Worm (Caenorhabditis elegans) whole organism, L1 larva: ENCODE results near the gene T11F9.7.

Experiments
- C04F5.9 ChIP-seq: sonication (generic microtip); optimal IDR thresholded peaks from 2 replicates; lab custom pipeline; 2016; ENCODE audit warnings: missing genetic modification characterization, missing compliant biosample characterization
- C16A3.4 ChIP-seq: fragments of 150-350 bp; optimal IDR thresholded peaks from 2 replicates; lab custom pipeline; 2014; ENCODE audit warnings: missing biosample characterization, missing genetic modification characterization
- F16B12.6 ChIP-seq: fragments of 150-350 bp; optimal IDR thresholded peaks from 2 replicates; lab custom pipeline; 2014; ENCODE audit warnings: missing biosample characterization, missing genetic modification characterization
- blmp-1 ChIP-seq: fragments of 150-350 bp; optimal IDR thresholded peaks from 2 replicates; lab custom pipeline; 2014; ENCODE audit warnings: missing biosample characterization, missing genetic modification characterization
- ceh-63 ChIP-seq: fragments of 200-800 bp; sonication (Bioruptor generic); optimal IDR thresholded peaks from 2 replicates; lab custom pipeline; 2018; ENCODE audit warnings: mild to moderate bottlenecking, missing genetic modification characterization, missing compliant biosample characterization
- ceh-82 ChIP-seq, 3 experiments: fragments of 150-350 bp in 1 of 3; sonication (generic microtip) in 2 of 3; optimal IDR thresholded peaks; 2 replicates each; lab custom pipeline; 2014 to 2017; ENCODE audit warnings: missing biosample characterization in 3 of 3, missing genetic modification characterization in 3 of 3
- ceh-88 ChIP-seq: fragments of 200-800 bp; sonication (Bioruptor generic); IDR thresholded peaks from 2 replicates; pipeline ENCODE4 v1.3.6; 2022; ENCODE audit warnings: missing genetic modification characterization, missing compliant biosample characterization
- dpl-1 ChIP-seq, 3 experiments: fragments of 150-350 bp in 2 of 3; sonication (generic microtip) in 1 of 3; optimal IDR thresholded peaks; 2 replicates each; lab custom pipeline; 2014 to 2017; ENCODE audit warnings: missing biosample characterization in 3 of 3, missing genetic modification characterization in 3 of 3, missing genetic modification reagents in 3 of 3
- dsc-1 ChIP-seq: sonication (generic microtip); optimal IDR thresholded peaks from 2 replicates; lab custom pipeline; 2016; ENCODE audit warnings: mild to moderate bottlenecking, missing genetic modification characterization, missing compliant biosample characterization
- egl-27 ChIP-seq, 2 experiments: fragments of 150-350 bp in 1 of 2; sonication (generic microtip); optimal IDR thresholded peaks; 3 replicates each; lab custom pipeline; 2017 to 2018; ENCODE audit warnings: missing biosample characterization in 2 of 2, missing genetic modification characterization in 2 of 2, missing genetic modification reagents in 2 of 2
- fkh-4 ChIP-seq: sonication (generic microtip); optimal IDR thresholded peaks from 2 replicates; lab custom pipeline; 2016; ENCODE audit warnings: missing compliant biosample characterization, missing genetic modification characterization, borderline replicate concordance
- fos-1 ChIP-seq: fragments of 150-350 bp; optimal IDR thresholded peaks from 2 replicates; lab custom pipeline; 2014; ENCODE audit warnings: missing biosample characterization, missing genetic modification characterization
- hlh-17 ChIP-seq: fragments of 200-800 bp; sonication (Bioruptor generic); optimal IDR thresholded peaks from 2 replicates; lab custom pipeline; 2018; ENCODE audit warnings: missing genetic modification characterization, mild to moderate bottlenecking, missing compliant biosample characterization, moderate library complexity, borderline replicate concordance
- hpl-2 ChIP-seq: fragments of 150-350 bp; optimal IDR thresholded peaks from 2 replicates; lab custom pipeline; 2014; ENCODE audit warnings: missing biosample characterization, missing genetic modification reagents, missing genetic modification characterization
- lin-15B ChIP-seq: fragments of 150-350 bp; sonication (generic microtip); optimal IDR thresholded peaks from 3 replicates; lab custom pipeline; 2014; ENCODE audit warnings: missing biosample characterization, missing genetic modification characterization
- lir-3 ChIP-seq: sonication (generic microtip); optimal IDR thresholded peaks from 2 replicates; lab custom pipeline; 2016; ENCODE audit warnings: mild to moderate bottlenecking, missing genetic modification characterization, moderate library complexity, missing compliant biosample characterization; ENCODE audit not compliant: poor library complexity
- mdl-1 ChIP-seq, 2 experiments: fragments of 150-350 bp; optimal IDR thresholded peaks; 2 replicates each; lab custom pipeline; 2014 to 2017; ENCODE audit warnings: missing biosample characterization in 2 of 2, missing genetic modification characterization in 2 of 2, inconsistent platforms in 1 of 2
- mep-1 ChIP-seq: fragments of 150-350 bp; optimal IDR thresholded peaks from 2 replicates; lab custom pipeline; 2014; ENCODE audit warnings: missing biosample characterization, missing genetic modification characterization
- nhr-12 ChIP-seq: sonication (generic microtip); optimal IDR thresholded peaks from 2 replicates; lab custom pipeline; 2017; ENCODE audit warnings: missing biosample characterization, missing genetic modification characterization
- nhr-19 ChIP-seq: fragments of 200-800 bp; sonication (Bioruptor generic); conservative IDR thresholded peaks from 2 replicates; pipeline ENCODE4 v1.3.6; 2022; ENCODE audit warnings: missing genetic modification characterization, missing compliant biosample characterization
- nhr-20 ChIP-seq: sonication (generic microtip); optimal IDR thresholded peaks from 2 replicates; lab custom pipeline; 2016; ENCODE audit warnings: mild to moderate bottlenecking, missing genetic modification characterization, missing compliant biosample characterization
- nhr-237 ChIP-seq: fragments of 150-350 bp; optimal IDR thresholded peaks from 2 replicates; lab custom pipeline; 2014; ENCODE audit warnings: missing biosample characterization, missing genetic modification characterization
- nhr-76 ChIP-seq: sonication (generic microtip); optimal IDR thresholded peaks from 2 replicates; lab custom pipeline; 2017; ENCODE audit warnings: missing biosample characterization, missing genetic modification characterization
- nhr-77 ChIP-seq: fragments of 150-350 bp; optimal IDR thresholded peaks from 2 replicates; lab custom pipeline; 2014; ENCODE audit warnings: missing biosample characterization, missing genetic modification characterization
- rnt-1 ChIP-seq: sonication (generic microtip); optimal IDR thresholded peaks from 2 replicates; lab custom pipeline; 2016; ENCODE audit warnings: mild to moderate bottlenecking, missing genetic modification characterization, moderate library complexity, missing compliant biosample characterization
- snpc-4 ChIP-seq: fragments of 150-350 bp; optimal IDR thresholded peaks from 2 replicates; lab custom pipeline; 2014; ENCODE audit warnings: missing biosample characterization, missing genetic modification characterization
- sox-4 ChIP-seq: sonication (generic microtip); optimal IDR thresholded peaks from 2 replicates; lab custom pipeline; 2016; ENCODE audit warnings: missing genetic modification characterization, missing compliant biosample characterization
- sptf-1 ChIP-seq: fragments of 150-350 bp; optimal IDR thresholded peaks from 2 replicates; lab custom pipeline; 2014; ENCODE audit warnings: missing biosample characterization, missing genetic modification characterization
- sup-37 ChIP-seq: fragments of 200-800 bp; sonication (Bioruptor generic); optimal IDR thresholded peaks from 2 replicates; lab custom pipeline; 2018; ENCODE audit warnings: mild to moderate bottlenecking, missing genetic modification characterization, missing compliant biosample characterization
- swsn-7 ChIP-seq: sonication (generic microtip); optimal IDR thresholded peaks from 2 replicates; lab custom pipeline; 2016; ENCODE audit warnings: missing genetic modification characterization, missing compliant biosample characterization
- tlp-1 ChIP-seq: fragments of 150-350 bp; optimal IDR thresholded peaks from 2 replicates; lab custom pipeline; 2014; ENCODE audit warnings: missing biosample characterization, missing genetic modification characterization
- unc-62 ChIP-seq: fragments of 150-350 bp; optimal IDR thresholded peaks from 2 replicates; lab custom pipeline; 2014; ENCODE audit warnings: missing biosample characterization, missing genetic modification reagents, missing genetic modification characterization
- unc-86 ChIP-seq: sonication (generic microtip); optimal IDR thresholded peaks from 2 replicates; lab custom pipeline; 2016; ENCODE audit warnings: missing genetic modification characterization, missing compliant biosample characterization
- unc-98 ChIP-seq: fragments of 200-800 bp; sonication (Bioruptor generic); IDR thresholded peaks from 2 replicates; pipeline ENCODE4 v1.3.6; 2022; ENCODE audit warnings: missing genetic modification characterization, missing compliant biosample characterization
- zip-4 ChIP-seq: fragments of 200-800 bp; sonication (Bioruptor generic); optimal IDR thresholded peaks from 2 replicates; lab custom pipeline; 2018; ENCODE audit warnings: mild to moderate bottlenecking, missing genetic modification characterization, moderate library complexity, missing compliant biosample characterization

Gene T11F9.7

DNA sequence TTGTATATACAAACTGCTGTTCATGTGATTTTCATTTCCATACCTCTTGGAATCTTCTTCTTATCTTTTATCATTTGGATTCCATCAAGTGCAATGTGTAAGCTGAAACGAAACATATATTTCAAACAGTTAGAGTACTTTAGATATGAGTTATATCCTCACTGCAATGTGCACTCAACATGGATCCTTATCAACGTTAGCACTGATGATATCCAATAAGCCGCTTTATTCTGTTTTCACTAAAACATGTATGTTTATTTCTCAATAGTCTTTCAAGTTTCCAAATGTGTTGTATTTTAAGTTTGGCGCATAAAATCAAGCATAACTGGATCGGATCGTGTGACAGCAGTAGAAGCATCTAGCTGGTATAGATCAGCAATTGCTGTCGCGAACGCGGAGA is 10.9 kb downstream of the T11F9.7 start, which contains the start of gene T11F9.10:
Gene T11F9.10 (plus strand): TSS at position 301 of the 400 bp plus-strand sequence.
- TF ChIP-seq ceh-88 (GFP tag; lab: Robert Waterston, UW) (no peak), nhr-77 (tag; lab: Kevin White, UChicago) (no peak), nhr-76 (tag; lab: Kevin White, UChicago) (no peak), lin-15B (tag; lab: Kevin White, UChicago) (no peak)

DNA sequence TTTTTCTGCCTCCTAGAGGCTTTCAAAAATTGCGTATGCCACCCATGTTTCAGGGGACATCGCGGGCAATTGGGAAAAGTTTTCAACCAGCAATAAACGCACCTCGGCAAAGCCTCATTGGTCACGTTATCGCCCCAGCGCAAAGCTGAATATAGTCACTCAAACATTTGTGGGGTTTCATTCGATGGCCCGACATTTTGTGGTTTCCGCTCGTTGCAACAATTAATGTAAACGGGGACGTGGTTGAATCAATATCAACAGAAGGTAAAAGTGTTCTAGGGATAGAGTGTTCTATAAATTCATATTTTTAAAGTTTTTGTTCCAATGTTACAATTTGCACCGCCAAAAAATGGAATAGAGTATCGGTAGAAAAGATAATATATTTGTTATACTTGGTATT is 12.6 kb downstream of the T11F9.7 start:
- TF ChIP-seq ceh-82 (tag; optimal IDR thresholded peaks at IDR 0.05; lab: Kevin White, UChicago) (no peak), unc-86 (no peak), C04F5.9 (tag; lab: Kevin White, UChicago) (no peak)

DNA sequence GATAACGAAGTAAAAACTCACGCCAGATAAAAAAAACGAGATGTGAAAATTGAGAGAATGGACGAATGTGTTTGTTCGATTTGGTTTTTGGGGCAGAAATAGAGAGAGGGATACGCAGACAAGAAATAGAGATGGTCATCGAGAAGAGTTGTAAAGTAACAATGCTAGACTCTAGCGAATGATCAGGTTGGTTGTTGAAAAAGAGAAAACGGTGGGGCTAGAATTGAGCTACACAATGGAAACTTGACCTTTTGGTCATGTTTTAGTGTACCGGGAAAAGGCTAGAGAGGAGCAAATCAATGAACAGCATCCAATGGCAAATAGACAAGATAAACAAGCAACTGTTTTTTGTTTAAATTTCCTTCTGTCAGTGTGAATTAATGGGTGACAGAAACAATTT is 14.6 kb downstream of the T11F9.7 start, which contains the start of gene dhs-19:
Gene dhs-19 (minus strand): TSS at position 101 of the 400 bp plus-strand sequence.
- TF ChIP-seq nhr-20 (tag; lab: Kevin White, UChicago) = peak; percentile 21
- peak; percentile 20 for TF ChIP-seq rnt-1
- TF ChIP-seq dsc-1 = no peak
- peak; percentile 18 for TF ChIP-seq blmp-1 (tag; lab: Kevin White, UChicago)

DNA sequence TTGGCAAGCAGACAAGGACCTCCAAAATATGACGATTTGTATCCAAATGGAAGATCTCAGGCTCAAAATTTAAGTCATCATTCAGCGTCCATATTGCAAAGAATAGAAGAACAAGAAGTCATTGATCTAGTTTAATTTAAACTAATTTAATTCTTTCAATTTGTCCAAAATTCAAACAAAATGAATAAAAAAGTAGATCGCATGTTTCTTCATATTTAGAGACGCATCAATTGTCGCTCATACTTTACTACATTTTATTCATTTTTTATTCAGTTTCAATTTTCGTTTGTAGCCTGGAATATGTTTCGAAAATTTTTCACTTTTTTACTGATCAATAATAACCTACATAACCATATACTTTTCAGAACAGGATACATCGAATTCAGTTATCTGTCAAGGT is 16.7 kb downstream of the T11F9.7 start, which contains the start of gene T11F9.21:
Gene T11F9.21 (plus strand): TSS at position 301 of the 400 bp plus-strand sequence.
- TF ChIP-seq ceh-63 (GFP tag; lab: Kevin White, UChicago) (no peak), nhr-19 (GFP tag; lab: Robert Waterston, UW) (no peak), hpl-2 (GFP tag; lab: Kevin White, UChicago) (no peak), sox-4 (tag; lab: Kevin White, UChicago) (no peak), fos-1 (no peak), sup-37 (no peak), dpl-1 (GFP tag; optimal IDR thresholded peaks at IDR 0.05; lab: Kevin White, UChicago) (no peak), unc-62 (no peak), unc-98 (GFP tag; lab: Robert Waterston, UW) (no peak), fkh-4 (tag; lab: Kevin White, UChicago) (no peak), C16A3.4 (tag; lab: Kevin White, UChicago) (no peak), F16B12.6 (tag; lab: Kevin White, UChicago) (no peak), zip-4 (no peak), lir-3 (tag; lab: Kevin White, UChicago) (no peak), sptf-1 (tag; lab: Kevin White, UChicago) (no peak), lin-15B (tag; lab: Kevin White, UChicago) (no peak)

DNA sequence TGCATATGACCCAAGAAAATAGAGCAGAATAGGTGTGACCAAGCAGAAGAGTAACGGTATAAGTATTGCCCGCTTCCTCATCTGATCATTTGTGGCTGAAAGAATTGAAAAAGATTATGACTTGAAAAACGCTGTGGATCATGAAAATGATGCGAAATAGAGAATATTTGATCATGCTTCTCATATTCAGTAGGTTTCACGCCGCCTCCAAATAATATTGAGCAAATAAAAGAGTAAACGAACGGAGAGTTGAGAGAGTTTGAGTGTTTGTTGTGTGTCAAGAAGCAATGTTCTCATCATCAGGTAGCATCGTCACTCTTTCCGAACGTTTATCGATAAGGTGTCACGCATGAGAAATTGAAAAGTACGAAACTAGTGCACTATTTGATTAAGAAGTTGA is 20.5 kb downstream of the T11F9.7 start, which contains the start of gene htrl-1:
Gene htrl-1 (minus strand): TSS at position 101 of the 400 bp plus-strand sequence.
- TF ChIP-seq swsn-7 (tag; lab: Kevin White, UChicago) = no peak
- no peak for TF ChIP-seq ceh-88 (GFP tag; lab: Robert Waterston, UW)
- no peak for TF ChIP-seq tlp-1 (tag; lab: Kevin White, UChicago)
- no peak for TF ChIP-seq mdl-1 (tag; optimal IDR thresholded peaks at IDR 0.05; lab: Kevin White, UChicago)
- TF ChIP-seq egl-27 (tag; optimal IDR thresholded peaks at IDR 0.05; lab: Kevin White, UChicago) = no peak
- no peak for TF ChIP-seq F16B12.6 (tag; lab: Kevin White, UChicago)
- no peak for TF ChIP-seq snpc-4
- TF ChIP-seq nhr-20 (tag; lab: Kevin White, UChicago) = no peak
- no peak for TF ChIP-seq hlh-17 (GFP tag; lab: Kevin White, UChicago)
- no peak for TF ChIP-seq nhr-237 (tag; lab: Kevin White, UChicago)
- TF ChIP-seq nhr-12 (tag; lab: Kevin White, UChicago) = no peak
- no peak for TF ChIP-seq mep-1 (tag; lab: Kevin White, UChicago)
- TF ChIP-seq, all 84 proteins: peak for 0
